Fruit fly (Drosophila melanogaster): ENCODE data around the gene Gr23a.
A peak's percentile ranks its signal among the peaks of the same experiment; 100 is the strongest.

Gene Gr23a

dm6 chr2L:2720368-2720767, 50.7 kb downstream of the Gr23a start (continued):
- TF ChIP-seq Myb (GFP tag; optimal IDR thresholded peaks at IDR 0.05) (no peak), CG14965 (GFP tag; optimal IDR thresholded peaks at IDR 0.05; ENCODE audit: borderline replicate concordance) (no peak), stwl (tag; optimal IDR thresholded peaks at IDR 0.05) (no peak), CG14014 (GFP tag; IDR thresholded peaks at IDR 0.05) (peak; percentile 44; the same call in 1 of the 2 replicates), CG7928 (GFP tag; optimal IDR thresholded peaks at IDR 0.05) (no peak), MTF-1 (GFP tag; optimal IDR thresholded peaks at IDR 0.05; ENCODE audit: borderline replicate concordance) (no peak), tio (GFP tag; optimal IDR thresholded peaks at IDR 0.05) (no peak), dysf (GFP tag; IDR thresholded peaks at IDR 0.05) (no peak; the same call in 2 of the 3 replicates), Usf (GFP tag; optimal IDR thresholded peaks at IDR 0.05) (no peak), Sox102F (GFP tag; optimal IDR thresholded peaks at IDR 0.05) (peak; percentile 27), tna (GFP tag; IDR thresholded peaks at IDR 0.05; ENCODE audit: partially characterized antibody) (no peak), CG10366 (GFP tag; IDR thresholded peaks at IDR 0.05) (0 out of 2 replicates have a peak, but pooled peaks have one; percentile 14), CG4360 (GFP tag; IDR thresholded peaks at IDR 0.05) (no peak), CG34422 (GFP tag; IDR thresholded peaks at IDR 0.05) (no peak), bbx (GFP tag; IDR thresholded peaks at IDR 0.05; ENCODE audit: partially characterized antibody) (no peak), kay (GFP tag; optimal IDR thresholded peaks at IDR 0.05) (no peak), CG7556 (GFP tag; optimal IDR thresholded peaks at IDR 0.05) (peak; percentile 52), CG13624 (GFP tag; optimal IDR thresholded peaks at IDR 0.05) (no peak), CG17612 (GFP tag; IDR thresholded peaks at IDR 0.05) (no peak), CoRest (tag; optimal IDR thresholded peaks at IDR 0.05) (peak; percentile 10), CG6689 (GFP tag; IDR thresholded peaks at IDR 0.05) (peak; percentile 47; the same call in 1 of the 2 replicates), ssp (GFP tag; IDR thresholded peaks at IDR 0.05) (0 out of 2 replicates have a peak, but pooled peaks have one; percentile 9), CG12155 (GFP tag; optimal IDR thresholded peaks at IDR 0.05) (no peak), twi (tag; optimal IDR thresholded peaks at IDR 0.05) (no peak), cg (GFP tag; optimal IDR thresholded peaks at IDR 0.05) (no peak), ATbp (GFP tag; optimal IDR thresholded peaks at IDR 0.05) (no peak), Xbp1 (GFP tag; optimal IDR thresholded peaks at IDR 0.05) (no peak), CG2120 (GFP tag; optimal IDR thresholded peaks at IDR 0.05) (peak; percentile 60), Gug (GFP tag; IDR thresholded peaks at IDR 0.05) (0 out of 4 replicates have a peak, but pooled peaks have one; percentile 5), CG31224 (GFP tag; IDR thresholded peaks at IDR 0.05) (no peak), crc (GFP tag; optimal IDR thresholded peaks at IDR 0.05) (no peak), gro (GFP tag; optimal IDR thresholded peaks at IDR 0.05) (no peak), CG17186 (GFP tag; optimal IDR thresholded peaks at IDR 0.05) (no peak), HLHmδ (GFP tag; optimal IDR thresholded peaks at IDR 0.05) (no peak), chinmo (GFP tag; IDR thresholded peaks at IDR 0.05; ENCODE audit: partially characterized antibody) (no peak), chm (GFP tag; IDR thresholded peaks at IDR 0.05) (no peak), her (GFP tag; optimal IDR thresholded peaks at IDR 0.05) (no peak), CG3163 (GFP tag; optimal IDR thresholded peaks at IDR 0.05) (no peak), Hmx (GFP tag; optimal IDR thresholded peaks at IDR 0.05) (no peak), Hmr (GFP tag; optimal IDR thresholded peaks at IDR 0.05) (peak; percentile 43), CG9932 (GFP tag; IDR thresholded peaks at IDR 0.05) (peak; percentile 45), slp2 (GFP tag; optimal IDR thresholded peaks at IDR 0.05) (no peak), CG1024 (GFP tag; IDR thresholded peaks at IDR 0.05) (no peak), caup (GFP tag; optimal IDR thresholded peaks at IDR 0.05; ENCODE audit: severe bottlenecking) (peak; percentile 10), ftz-f1 (GFP tag; optimal IDR thresholded peaks at IDR 0.05) (no peak), Lhr (GFP tag; optimal IDR thresholded peaks at IDR 0.05) (no peak), Adf1 (GFP tag; IDR thresholded peaks at IDR 0.05) (no peak), sqz (GFP tag; optimal IDR thresholded peaks at IDR 0.05) (no peak), fd102C (GFP tag; optimal IDR thresholded peaks at IDR 0.05) (no peak), CG11560 (tag; IDR thresholded peaks at IDR 0.05) (no peak), Mad (GFP tag; optimal IDR thresholded peaks at IDR 0.05) (no peak)

Measured in whole organism, embryonic.